Fruit fly (Drosophila melanogaster): Measurements from ENCODE around the gene Alp12.

Alp12 gene

DNA sequence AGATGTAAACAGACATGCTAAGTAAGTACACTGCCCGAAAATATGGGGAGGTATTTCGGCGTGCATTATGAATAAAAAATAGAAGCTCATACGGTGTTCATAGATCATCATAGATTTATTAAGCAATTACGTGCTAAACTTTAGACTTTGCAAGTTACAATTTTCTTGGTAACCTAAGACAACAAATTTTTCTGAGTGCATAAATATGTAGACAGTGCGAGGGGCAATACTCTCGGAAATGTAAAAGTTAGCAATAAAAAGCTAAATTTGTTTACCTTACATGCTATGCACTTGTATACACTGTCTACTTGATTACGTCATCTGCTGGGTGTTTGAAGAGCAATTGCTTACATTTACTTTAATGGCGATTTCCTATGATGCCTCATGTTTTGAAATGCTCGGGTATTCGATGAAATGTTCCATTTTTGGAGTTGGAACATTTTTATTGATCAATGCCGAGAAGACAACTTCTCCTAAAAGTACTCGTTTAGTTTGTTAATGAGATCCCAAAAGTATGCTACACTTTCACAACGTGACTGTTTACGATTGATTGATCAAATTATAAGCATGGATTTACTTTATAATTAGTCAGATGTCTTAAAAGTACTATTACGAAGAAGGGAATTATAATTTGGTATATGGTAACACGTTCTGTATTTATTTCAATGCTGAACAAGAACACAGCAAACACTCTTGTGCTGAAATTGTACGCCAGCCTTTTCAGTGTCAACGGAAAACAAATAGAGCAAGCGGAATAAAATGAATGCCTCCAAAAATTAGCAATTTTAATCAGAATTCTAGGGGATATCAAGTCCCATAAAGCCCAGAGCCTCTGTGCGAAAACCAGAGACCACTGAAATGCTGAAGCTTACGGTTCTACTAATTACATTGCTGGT lies 7.0 kb upstream of the Alp12 start, which contains the start of gene Lectin-galC1 (continued):
- TF ChIP-seq CG5953 (GFP tag; IDR thresholded peaks at IDR 0.05) (peak; percentile 76), z (GFP tag; IDR thresholded peaks at IDR 0.05) (peak; percentile 33; the same call in 1 of the 3 replicates), CG17186 (GFP tag; optimal IDR thresholded peaks at IDR 0.05) (peak; percentile 76), ind (GFP tag; optimal IDR thresholded peaks at IDR 0.05) (peak; percentile 86), CG10959 (GFP tag; IDR thresholded peaks at IDR 0.05) (peak; percentile 82), Hey (tag; optimal IDR thresholded peaks at IDR 0.05) (peak; percentile 28), CG4617 (GFP tag; optimal IDR thresholded peaks at IDR 0.05; ENCODE audit: borderline replicate concordance) (peak; percentile 70), CG9817 (tag; optimal IDR thresholded peaks at IDR 0.05) (peak; percentile 78), Atf6 (GFP tag; IDR thresholded peaks at IDR 0.05) (peak; percentile 87), CG33213 (GFP tag; optimal IDR thresholded peaks at IDR 0.05) (peak; percentile 78), stwl (tag; optimal IDR thresholded peaks at IDR 0.05) (peak; percentile 35), CG1792 (GFP tag; optimal IDR thresholded peaks at IDR 0.05) (peak; percentile 82), Xbp1 (GFP tag; optimal IDR thresholded peaks at IDR 0.05) (peak; percentile 91), CG9932 (GFP tag; IDR thresholded peaks at IDR 0.05) (peak; percentile 63), ssp (GFP tag; IDR thresholded peaks at IDR 0.05) (no peak; the same call in 1 of the 2 replicates), vfl (GFP tag; optimal IDR thresholded peaks at IDR 0.05) (peak; percentile 50), CG3281 (GFP tag; optimal IDR thresholded peaks at IDR 0.05) (peak; percentile 71), hbn (GFP tag; IDR thresholded peaks at IDR 0.05; ENCODE audit: partially characterized antibody) (no peak), CG7839 (tag; optimal IDR thresholded peaks at IDR 0.05) (peak; percentile 89), CG13123 (GFP tag; optimal IDR thresholded peaks at IDR 0.05) (peak; percentile 74), CG14965 (GFP tag; optimal IDR thresholded peaks at IDR 0.05; ENCODE audit: borderline replicate concordance) (peak; percentile 77), CoRest (tag; optimal IDR thresholded peaks at IDR 0.05) (peak; percentile 91), ken (GFP tag; IDR thresholded peaks at IDR 0.05) (peak; percentile 87), Poxn (GFP tag; IDR thresholded peaks at IDR 0.05) (0 out of 2 replicates have a peak, but pooled peaks have one; percentile 43), CG2129 (GFP tag; IDR thresholded peaks at IDR 0.05; ENCODE audit: partially characterized antibody) (no peak), Deaf1 (tag; optimal IDR thresholded peaks at IDR 0.05) (peak; percentile 10), cwo (GFP tag; optimal IDR thresholded peaks at IDR 0.05) (peak; percentile 65), CG1647 (GFP tag; optimal IDR thresholded peaks at IDR 0.05) (peak; percentile 87), Ravus (GFP tag; IDR thresholded peaks at IDR 0.05) (peak; percentile 61), jigr1 (GFP tag; IDR thresholded peaks at IDR 0.05) (no peak), HmgZ (tag; optimal IDR thresholded peaks at IDR 0.05) (peak; percentile 55), NFAT (GFP tag; IDR thresholded peaks at IDR 0.05) (peak; percentile 59), BEAF-32 (GFP tag; optimal IDR thresholded peaks at IDR 0.05) (no peak), CG6791 (GFP tag; IDR thresholded peaks at IDR 0.05; ENCODE audit: partially characterized antibody) (no peak), grn (GFP tag; optimal IDR thresholded peaks at IDR 0.05) (peak; percentile 40), Bgb (GFP tag; IDR thresholded peaks at IDR 0.05; ENCODE audit: partially characterized antibody) (no peak), B-H1 (GFP tag; IDR thresholded peaks at IDR 0.05) (peak; percentile 81), jing (GFP tag; optimal IDR thresholded peaks at IDR 0.05) (peak; percentile 83), psq (GFP tag; optimal IDR thresholded peaks at IDR 0.05) (peak; percentile 40), CG3847 (GFP tag; IDR thresholded peaks at IDR 0.05) (peak; percentile 73), slp2 (GFP tag; optimal IDR thresholded peaks at IDR 0.05) (peak; percentile 73), stc (GFP tag; IDR thresholded peaks at IDR 0.05) (peak; percentile 88), caup (GFP tag; optimal IDR thresholded peaks at IDR 0.05; ENCODE audit: severe bottlenecking) (peak; percentile 76), CG6854 (GFP tag; optimal IDR thresholded peaks at IDR 0.05) (peak; percentile 72), CG14667 (GFP tag; IDR thresholded peaks at IDR 0.05) (peak; percentile 76; the same call in 1 of the 2 replicates), fu2 (GFP tag; optimal IDR thresholded peaks at IDR 0.05) (peak; percentile 79), zf30C (GFP tag; optimal IDR thresholded peaks at IDR 0.05) (peak; percentile 84), CG12391 (tag; optimal IDR thresholded peaks at IDR 0.05) (peak; percentile 89)

Data from whole organism, embryonic.